Fruit fly (Drosophila melanogaster): ENCODE measurements around the gene Zdhhc8.

Gene Zdhhc8

dm6 chrX:9344482-9345106 is 11.4 kb downstream of the Zdhhc8 start (continued):
- TF ChIP-seq achi (GFP tag; optimal IDR thresholded peaks at IDR 0.05) (peak; percentile 68), CG6276 (GFP tag; optimal IDR thresholded peaks at IDR 0.05) (peak; percentile 55), eg (GFP tag; IDR thresholded peaks at IDR 0.05) (no peak), Gug (GFP tag; IDR thresholded peaks at IDR 0.05) (peak; percentile 22; the same call in 1 of the 2 replicates), CG32006 (GFP tag; optimal IDR thresholded peaks at IDR 0.05) (peak; percentile 75), CG6808 (GFP tag; optimal IDR thresholded peaks at IDR 0.05) (peak; percentile 60), CG6163 (GFP tag; IDR thresholded peaks at IDR 0.05) (no peak; the same call in 2 of the 3 replicates), CG11294 (GFP tag; IDR thresholded peaks at IDR 0.05) (no peak; the same call in 1 of the 2 replicates), esn (GFP tag; optimal IDR thresholded peaks at IDR 0.05) (peak; percentile 71), vri (GFP tag; optimal IDR thresholded peaks at IDR 0.05) (peak; percentile 72), Lpt (GFP tag; optimal IDR thresholded peaks at IDR 0.05) (peak; percentile 62), dac (GFP tag; optimal IDR thresholded peaks at IDR 0.05) (no peak), CG8632 (GFP tag; optimal IDR thresholded peaks at IDR 0.05) (peak; percentile 63), pdm3 (GFP tag; optimal IDR thresholded peaks at IDR 0.05) (peak; percentile 71), Sox15 (GFP tag; optimal IDR thresholded peaks at IDR 0.05) (peak; percentile 72), CG31627 (GFP tag; optimal IDR thresholded peaks at IDR 0.05) (peak; percentile 75), CG15336 (GFP tag; IDR thresholded peaks at IDR 0.05) (peak; percentile 46; the same call in 1 of the 2 replicates), CG8119 (GFP tag; IDR thresholded peaks at IDR 0.05) (peak; percentile 56; the same call in 2 of the 3 replicates), salr (GFP tag; optimal IDR thresholded peaks at IDR 0.05) (peak in 1 of 2 experiments; percentile 80), net (GFP tag; optimal IDR thresholded peaks at IDR 0.05) (peak; percentile 77), Eip78C (GFP tag) (peak; percentile 91), CG10669 (GFP tag; optimal IDR thresholded peaks at IDR 0.05) (peak; percentile 75), fkh (GFP tag; optimal IDR thresholded peaks at IDR 0.05) (peak; percentile 22), fd85E (GFP tag; optimal IDR thresholded peaks at IDR 0.05) (no peak), cyc (GFP tag; optimal IDR thresholded peaks at IDR 0.05) (peak; percentile 76)

- TF ChIP-seq eg (GFP tag; IDR thresholded peaks at IDR 0.05) (peak; percentile 32; the same call in 1 of the 3 replicates), achi (GFP tag; optimal IDR thresholded peaks at IDR 0.05) (peak; percentile 89), dac (GFP tag; optimal IDR thresholded peaks at IDR 0.05) (peak; percentile 76), CG10631 (GFP tag; optimal IDR thresholded peaks at IDR 0.05) (peak; percentile 84), CG6163 (GFP tag; IDR thresholded peaks at IDR 0.05) (peak; percentile 96), dsx (GFP tag; optimal IDR thresholded peaks at IDR 0.05; ENCODE audit: poor library complexity, severe bottlenecking) (peak; percentile 83), CG8319 (GFP tag; optimal IDR thresholded peaks at IDR 0.05) (peak; percentile 90), CG34406 (GFP tag; optimal IDR thresholded peaks at IDR 0.05) (peak; percentile 88), CG15336 (GFP tag; IDR thresholded peaks at IDR 0.05) (peak; percentile 87), Eip75B (GFP tag; optimal IDR thresholded peaks at IDR 0.05) (peak; percentile 88), CG8632 (GFP tag; optimal IDR thresholded peaks at IDR 0.05) (peak; percentile 86), ss (GFP tag; optimal IDR thresholded peaks at IDR 0.05) (peak; percentile 87 to 90), Ets96B (tag; optimal IDR thresholded peaks at IDR 0.05) (peak; percentile 87), CG16779 (tag; optimal IDR thresholded peaks at IDR 0.05) (peak; percentile 65), Sox102F (GFP tag; optimal IDR thresholded peaks at IDR 0.05) (peak; percentile 93), fd59A (GFP tag; optimal IDR thresholded peaks at IDR 0.05) (peak; percentile 80), Eip93F (GFP tag; optimal IDR thresholded peaks at IDR 0.05) (peak; percentile 72), Smox (GFP tag; optimal IDR thresholded peaks at IDR 0.05) (peak; percentile 91), acj6 (GFP tag; optimal IDR thresholded peaks at IDR 0.05) (peak; percentile 92), lz (GFP tag; optimal IDR thresholded peaks at IDR 0.05) (peak; percentile 93), OdsH (GFP tag; optimal IDR thresholded peaks at IDR 0.05) (peak; percentile 89), CG31627 (GFP tag; optimal IDR thresholded peaks at IDR 0.05) (peak; percentile 95), Blimp-1 (GFP tag; optimal IDR thresholded peaks at IDR 0.05) (peak; percentile 71), Gug (GFP tag; IDR thresholded peaks at IDR 0.05) (peak; percentile 85), Lpt (GFP tag; optimal IDR thresholded peaks at IDR 0.05) (peak; percentile 61), Hr4 (GFP tag; optimal IDR thresholded peaks at IDR 0.05) (peak; percentile 85), Sox14 (GFP tag; optimal IDR thresholded peaks at IDR 0.05) (peak; percentile 91), Eip78C (GFP tag) (peak; percentile 97), fd85E (GFP tag; optimal IDR thresholded peaks at IDR 0.05) (peak; percentile 84), CG9139 (GFP tag; optimal IDR thresholded peaks at IDR 0.05) (peak; percentile 76), Sox15 (GFP tag; optimal IDR thresholded peaks at IDR 0.05) (peak; percentile 88)
Measured at dm6 chrX:9343480-9344477, 12.2 kb downstream of the Zdhhc8 start.

All from whole organism, prepupa.